Worm (Caenorhabditis elegans): ENCODE measurements around the gene srw-119.

DNA sequence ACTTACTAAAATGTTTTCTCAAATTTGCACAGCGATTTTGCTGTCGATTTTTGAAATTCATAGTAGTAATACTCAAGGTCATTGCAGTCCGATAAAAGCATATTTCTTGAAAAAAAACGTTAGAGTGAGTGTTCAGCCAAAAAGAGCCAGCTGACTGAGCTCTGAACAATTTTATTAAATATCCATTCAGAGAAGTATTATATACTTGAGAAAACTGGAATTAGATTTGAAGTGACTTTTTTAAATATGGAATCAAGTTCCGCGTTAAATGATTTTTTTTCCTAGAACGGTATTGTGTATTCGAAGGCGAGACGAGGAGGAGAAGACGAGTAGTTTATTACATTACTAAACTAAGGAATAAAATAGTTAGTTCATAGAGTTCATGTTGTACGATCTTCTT, 8.2 kb downstream of the srw-119 start, which contains the start of gene srw-121:
- TF ChIP-seq ceh-40 (GFP tag; IDR thresholded peaks at IDR 0.05) (no peak), ama-1 (optimal IDR thresholded peaks at IDR 0.05) (no peak), ama-1 (GFP tag; optimal IDR thresholded peaks at IDR 0.05) (no peak), bed-1 (GFP tag; IDR thresholded peaks at IDR 0.05) (no peak)
